Fruit fly (Drosophila melanogaster) whole organism, adult: ENCODE data around the gene Polr3E.

Experiments
- CG1620 ChIP-seq: fragments of 200-800 bp; sonication (Bioruptor generic); optimal IDR thresholded peaks from 2 replicates; lab custom pipeline; 2016; ENCODE audit warnings: missing biosample characterization, missing genetic modification characterization
- CG33017 ChIP-seq: fragments of 200-800 bp; sonication (Bioruptor generic); optimal IDR thresholded peaks from 2 replicates; lab custom pipeline; 2018; ENCODE audit warnings: missing biosample characterization, mild to moderate bottlenecking, missing genetic modification characterization, moderate library complexity
- CG5204 ChIP-seq: fragments of 200-800 bp; sonication (Bioruptor generic); optimal IDR thresholded peaks from 2 replicates; lab custom pipeline; 2016; ENCODE audit warnings: missing biosample characterization, missing genetic modification characterization
- CG7045 ChIP-seq: fragments of 200-800 bp; sonication (Bioruptor generic); optimal IDR thresholded peaks from 2 replicates; lab custom pipeline; 2017; ENCODE audit warnings: missing biosample characterization, mild to moderate bottlenecking, missing genetic modification characterization
- CG7101 ChIP-seq: fragments of 200-800 bp; sonication (Bioruptor generic); optimal IDR thresholded peaks from 2 replicates; lab custom pipeline; 2018; ENCODE audit warnings: missing biosample characterization, mild to moderate bottlenecking, missing genetic modification characterization, moderate library complexity
- Crg-1 ChIP-seq: fragments of 200-800 bp; sonication (Bioruptor generic); optimal IDR thresholded peaks from 2 replicates; lab custom pipeline; 2016; ENCODE audit warnings: missing biosample characterization, missing genetic modification characterization
- Mnt ChIP-seq: fragments of 200-800 bp; sonication (Bioruptor generic); optimal IDR thresholded peaks from 2 replicates; lab custom pipeline; 2016; ENCODE audit warnings: missing biosample characterization, mild to moderate bottlenecking, missing genetic modification characterization
- cic ChIP-seq: fragments of 200-800 bp; sonication (Bioruptor generic); optimal IDR thresholded peaks from 2 replicates; lab custom pipeline; 2017; ENCODE audit warnings: missing biosample characterization, mild to moderate bottlenecking, missing genetic modification characterization, moderate library complexity
- cnc ChIP-seq, 2 experiments: fragments of >200 bp; optimal IDR thresholded peaks; 2 replicates each; lab custom pipeline; 2017
- kay ChIP-seq: fragments of 200-800 bp; sonication (Bioruptor generic); peaks from one replicate; lab custom pipeline; 2016; ENCODE audit warnings: missing biosample characterization, missing genetic modification characterization, borderline replicate concordance
- pad ChIP-seq: fragments of 200-800 bp; sonication (Bioruptor generic); optimal IDR thresholded peaks from 3 replicates; lab custom pipeline; 2017; ENCODE audit warnings: missing biosample characterization, missing genetic modification characterization, mild to moderate bottlenecking, moderate library complexity, missing genetic modification reagents
- toe ChIP-seq: fragments of 200-800 bp; sonication (Bioruptor generic); optimal IDR thresholded peaks from 2 replicates; lab custom pipeline; 2016; ENCODE audit warnings: missing biosample characterization, missing genetic modification characterization

dm6 chr3L:21011689-21012088, 19.9 kb upstream of the Polr3E start:
- TF ChIP-seq CG1620 (GFP tag; lab: Kevin White, UChicago) (no peak), CG33017 (tag; lab: Kevin White, UChicago) (no peak), CG7101 (tag; lab: Kevin White, UChicago) (no peak), CG5204 (GFP tag; lab: Kevin White, UChicago) (no peak), kay (GFP tag; lab: Kevin White, UChicago) (peak; percentile 97), cic (GFP tag; lab: Kevin White, UChicago) (peak; percentile 52), Mnt (GFP tag; lab: Kevin White, UChicago) (no peak), CG7045 (GFP tag; lab: Kevin White, UChicago) (no peak), Crg-1 (no peak), toe (no peak), cnc (optimal IDR thresholded peaks at IDR 0.05; lab: Kevin White, UChicago) (no peak), pad (GFP tag; lab: Kevin White, UChicago) (no peak)
